Fruit fly (Drosophila melanogaster) whole organism, wandering third instar larva: ENCODE measurements around the gene cnc.
A peak's percentile ranks its signal among the peaks of the same experiment; 100 is the strongest.

ENCODE experiments used
- CG32264 ChIP-seq: fragments of 200-800 bp; sonication (Bioruptor generic); optimal IDR thresholded peaks from 2 replicates; lab custom pipeline; 2016; ENCODE audit warnings: missing biosample characterization, missing genetic modification characterization
- Dif ChIP-seq: fragments of 200-275, 200-300 bp; sonication (Bioruptor generic); optimal IDR thresholded peaks from 2 replicates; lab custom pipeline; 2018; ENCODE audit warnings: missing biosample characterization, missing genetic modification characterization; ENCODE audit not compliant: partially characterized antibody
- OdsH ChIP-seq: fragments of 200-800 bp; sonication (Bioruptor generic); optimal IDR thresholded peaks from 2 replicates; lab custom pipeline; 2016; ENCODE audit warnings: missing biosample characterization, mild to moderate bottlenecking, missing genetic modification characterization
- fru ChIP-seq: fragments of 200-800 bp; sonication (Bioruptor generic); optimal IDR thresholded peaks from 3 replicates; lab custom pipeline; 2016; ENCODE audit warnings: missing biosample characterization, mild to moderate bottlenecking, missing genetic modification characterization
- h ChIP-seq: fragments of 200-800 bp; sonication (Bioruptor generic); optimal IDR thresholded peaks from 3 replicates; lab custom pipeline; 2016; ENCODE audit warnings: missing biosample characterization, mild to moderate bottlenecking, missing genetic modification characterization
- usp ChIP-seq: fragments of >200 bp; optimal IDR thresholded peaks from 2 replicates; lab custom pipeline; 2017; ENCODE audit warnings: missing biosample characterization, missing genetic modification characterization

DNA sequence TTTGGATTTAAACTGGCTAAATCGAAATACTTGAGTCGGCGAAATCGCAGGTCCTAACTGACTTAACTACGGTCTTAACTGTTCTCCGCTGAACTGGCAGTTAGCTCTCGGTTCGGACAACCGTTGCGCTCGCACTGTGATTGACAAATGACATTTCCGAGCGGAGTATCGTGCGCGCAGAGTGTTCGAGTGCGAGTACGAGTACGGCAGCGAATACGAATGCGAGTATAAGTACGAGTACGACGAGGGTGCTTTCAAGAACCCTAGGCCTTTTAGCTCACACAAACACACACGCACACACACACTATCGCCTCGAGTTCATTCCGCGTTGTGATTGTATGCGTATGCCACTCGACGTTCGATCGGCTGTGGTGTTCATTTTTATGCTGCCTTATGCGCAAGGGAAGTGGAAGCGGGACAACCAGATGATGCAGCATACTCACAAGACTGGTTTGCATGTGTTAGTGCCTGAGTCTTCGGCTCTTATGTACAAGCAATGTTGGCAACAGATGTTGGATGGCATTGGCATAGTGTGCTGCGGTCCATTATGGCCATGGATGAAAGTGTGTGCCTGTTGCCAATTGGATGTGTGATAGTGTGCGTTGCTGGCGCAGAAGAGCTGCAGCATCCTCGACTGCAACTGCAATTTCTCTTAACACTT lies 84.7 kb downstream of the cnc start, which contains the start of gene hh:
- TF ChIP-seq usp (GFP tag; lab: Kevin White, UChicago) (no peak), OdsH (GFP tag; lab: Kevin White, UChicago) (no peak), Dif (peak; percentile 21), CG32264 (GFP tag; lab: Kevin White, UChicago) (no peak), fru (GFP tag; lab: Kevin White, UChicago) (peak; percentile 11), h (peak; percentile 20)
